Fruit fly (Drosophila melanogaster) whole organism, larva: Measurements from ENCODE around the gene CG12729.

Experiments used
- noc ChIP-seq: fragments of 200-800 bp; sonication (Bioruptor generic); optimal IDR thresholded peaks from 3 replicates; lab custom pipeline; 2019; ENCODE audit warnings: missing biosample characterization, mild to moderate bottlenecking, missing genetic modification characterization, moderate library complexity

Gene CG12729

dm6 chrX:5844980-5845379 is at the start of gene CG12729:
Gene CG12729 (plus strand): TSS chrX:5845280.
- TF ChIP-seq noc: no peak

- no peak for TF ChIP-seq noc
Observed at dm6 chrX:5800634-5801033, 44.4 kb upstream of the CG12729 start.

dm6 chrX:5804377-5804776 is 40.7 kb upstream of the CG12729 start, which contains the start of gene Cpr5C:
Gene Cpr5C (plus strand): TSS chrX:5804677.
- TF ChIP-seq noc: no peak

- no peak for TF ChIP-seq noc
Observed at dm6 chrX:5808654-5809053, 36.4 kb upstream of the CG12729 start, which contains the start of gene Prosbeta2R1. Gene Prosbeta2R1 (plus strand): TSS chrX:5808954.

- no peak for TF ChIP-seq noc
Observed at dm6 chrX:5812877-5813276, 32.2 kb upstream of the CG12729 start, which contains the start of gene CG44329. Gene CG44329 (minus strand): TSS chrX:5812977.

dm6 chrX:5815720-5816119 is 29.4 kb upstream of the CG12729 start, which contains the start of gene AgmNAT:
Gene AgmNAT (minus strand): TSS chrX:5815820.
- TF ChIP-seq noc: no peak

- TF ChIP-seq noc: no peak
Observed at dm6 chrX:5817191-5817590, 27.9 kb upstream of the CG12729 start.

dm6 chrX:5818428-5818827 is 26.7 kb upstream of the CG12729 start, which contains the start of gene CG15765:
Gene CG15765 (plus strand): TSS chrX:5818559.
- TF ChIP-seq noc: no peak

- TF ChIP-seq noc: no peak
Observed at dm6 chrX:5819972-5820371, 25.1 kb upstream of the CG12729 start.

- no peak for TF ChIP-seq noc
Observed at dm6 chrX:5839737-5840136, 5.3 kb upstream of the CG12729 start.

- no peak for TF ChIP-seq noc
Observed at dm6 chrX:5847544-5847943, 2.5 kb downstream of the CG12729 start.

- no peak for TF ChIP-seq noc
Observed at dm6 chrX:5852677-5853076, 7.6 kb downstream of the CG12729 start.

- TF ChIP-seq noc: no peak
Observed at dm6 chrX:5853461-5853860, 8.4 kb downstream of the CG12729 start, which contains the start of gene CG43136. Gene CG43136 (plus strand): TSS chrX:5853761.

- TF ChIP-seq noc: no peak
Observed at dm6 chrX:5865051-5865450, 20.0 kb downstream of the CG12729 start, which contains the start of gene CG43137. Gene CG43137 (minus strand): TSS chrX:5865151.

dm6 chrX:5866095-5866494 is 21.0 kb downstream of the CG12729 start:
- TF ChIP-seq noc: no peak

dm6 chrX:5868795-5869194 is 23.7 kb downstream of the CG12729 start, which contains the start of gene CG15764:
Gene CG15764 (plus strand): TSS chrX:5869095.
- TF ChIP-seq noc: no peak

- no peak for TF ChIP-seq noc
Observed at dm6 chrX:5873164-5873563, 28.1 kb downstream of the CG12729 start, which contains the start of gene GAA1. Gene GAA1 (minus strand): TSS chrX:5873357.

dm6 chrX:5876584-5876983 is 31.5 kb downstream of the CG12729 start, which contains the start of gene mof:
Gene mof (minus strand): TSS chrX:5876853.
- TF ChIP-seq noc: no peak

- peak; percentile 65 for TF ChIP-seq noc
Observed at dm6 chrX:5879543-5879943, 34.5 kb downstream of the CG12729 start, which contains the start of the genes Usp30 and CG16721. Gene Usp30 (minus strand): TSS chrX:5879787. Gene CG16721 (plus strand): TSS chrX:5879869.
